Worm (Caenorhabditis elegans) whole organism, L3 larva: ENCODE data around the gene C55A6.6.
A peak's percentile ranks its signal among the peaks of the same experiment; 100 is the strongest.

Experiments
- R02D3.7 ChIP-seq: fragments of 150-350 bp; optimal IDR thresholded peaks from 2 replicates; lab custom pipeline; 2014; ENCODE audit warnings: missing biosample characterization, missing genetic modification characterization
- ZK546.5 ChIP-seq: sonication (generic microtip); optimal IDR thresholded peaks from 2 replicates; lab custom pipeline; 2017; ENCODE audit warnings: missing biosample characterization, missing genetic modification characterization
- aly-2 ChIP-seq: fragments of 150-350 bp; optimal IDR thresholded peaks from 2 replicates; lab custom pipeline; 2014; ENCODE audit warnings: missing biosample characterization, missing genetic modification characterization
- ama-1 ChIP-seq: fragments of 150-350 bp; optimal IDR thresholded peaks from 2 replicates; lab custom pipeline; 2018
- ceh-16 ChIP-seq: sonication (generic microtip); optimal IDR thresholded peaks from 2 replicates; lab custom pipeline; 2017; ENCODE audit warnings: missing biosample characterization, missing genetic modification characterization
- ceh-28 ChIP-seq: fragments of 150-350 bp; optimal IDR thresholded peaks from 2 replicates; lab custom pipeline; 2014; ENCODE audit warnings: missing biosample characterization, missing genetic modification reagents, missing genetic modification characterization
- ceh-82 ChIP-seq: fragments of 150-350 bp; optimal IDR thresholded peaks from 2 replicates; lab custom pipeline; 2014; ENCODE audit warnings: missing biosample characterization, missing genetic modification characterization
- ceh-9 ChIP-seq: sonication (generic microtip); optimal IDR thresholded peaks from 2 replicates; lab custom pipeline; 2018; ENCODE audit warnings: missing biosample characterization, missing genetic modification characterization
- daf-12 ChIP-seq: fragments of 150-350 bp; optimal IDR thresholded peaks from 2 replicates; lab custom pipeline; 2014; ENCODE audit warnings: missing biosample characterization, missing genetic modification reagents, missing genetic modification characterization
- egl-27 ChIP-seq: sonication (generic microtip); optimal IDR thresholded peaks from 4 replicates; lab custom pipeline; 2017; ENCODE audit warnings: missing biosample characterization, missing genetic modification reagents, missing genetic modification characterization
- egl-5 ChIP-seq: fragments of 150-350 bp; optimal IDR thresholded peaks from 2 replicates; lab custom pipeline; 2017; ENCODE audit warnings: missing biosample characterization, missing genetic modification reagents, missing genetic modification characterization, inconsistent platforms
- elt-2 ChIP-seq: sonication (generic microtip); optimal IDR thresholded peaks from 2 replicates; lab custom pipeline; 2016; ENCODE audit warnings: missing genetic modification reagents, mild to moderate bottlenecking, missing genetic modification characterization, missing compliant biosample characterization
- elt-3 ChIP-seq, 3 experiments: fragments of 150-350 bp in 1 of 3; sonication (generic microtip) in 2 of 3; optimal IDR thresholded peaks; 2 replicates in 2 of 3; 4 replicates in 1 of 3; lab custom pipeline; 2014 to 2017; ENCODE audit warnings: missing biosample characterization in 3 of 3, missing genetic modification characterization in 3 of 3
- eor-1 ChIP-seq, 2 experiments: fragments of 150-350 bp; optimal IDR thresholded peaks; 2 replicates each; lab custom pipeline; 2014 to 2018; ENCODE audit warnings: missing biosample characterization in 2 of 2, missing genetic modification characterization in 2 of 2
- fkh-10 ChIP-seq: sonication (generic microtip); optimal IDR thresholded peaks from 2 replicates; lab custom pipeline; 2017; ENCODE audit warnings: missing biosample characterization, missing genetic modification reagents, missing genetic modification characterization
- fkh-2 ChIP-seq: fragments of 150-350 bp; optimal IDR thresholded peaks from 2 replicates; lab custom pipeline; 2014; ENCODE audit warnings: missing biosample characterization, missing genetic modification reagents, missing genetic modification characterization
- fos-1 ChIP-seq: fragments of 150-350 bp; optimal IDR thresholded peaks from 2 replicates; lab custom pipeline; 2014; ENCODE audit warnings: missing biosample characterization, missing genetic modification characterization
- hmg-11 ChIP-seq: sonication (generic microtip); optimal IDR thresholded peaks from 2 replicates; lab custom pipeline; 2016; ENCODE audit warnings: missing genetic modification characterization, missing compliant biosample characterization
- jun-1 ChIP-seq: fragments of 150-350 bp; optimal IDR thresholded peaks from 2 replicates; lab custom pipeline; 2014; ENCODE audit warnings: missing biosample characterization, missing genetic modification reagents, missing genetic modification characterization
- lin-15B ChIP-seq: fragments of 150-350 bp; optimal IDR thresholded peaks from 2 replicates; lab custom pipeline; 2014; ENCODE audit warnings: missing biosample characterization, missing genetic modification characterization
- lin-39 ChIP-seq: fragments of 150-350 bp; optimal IDR thresholded peaks from 2 replicates; lab custom pipeline; 2018; ENCODE audit warnings: missing biosample characterization, missing genetic modification reagents, missing genetic modification characterization
- lsy-12 ChIP-seq: sonication (generic microtip); optimal IDR thresholded peaks from 2 replicates; lab custom pipeline; 2016; ENCODE audit warnings: mild to moderate bottlenecking, missing genetic modification characterization, missing compliant biosample characterization
- mdl-1 ChIP-seq: fragments of 150-350 bp; optimal IDR thresholded peaks from 2 replicates; lab custom pipeline; 2014; ENCODE audit warnings: missing biosample characterization, missing genetic modification characterization
- mml-1 ChIP-seq: fragments of 150-350 bp; sonication (generic microtip); optimal IDR thresholded peaks from 3 replicates; lab custom pipeline; 2014; ENCODE audit warnings: missing biosample characterization, missing genetic modification characterization
- nfya-1 ChIP-seq: sonication (generic microtip); optimal IDR thresholded peaks from 2 replicates; lab custom pipeline; 2017; ENCODE audit warnings: missing genetic modification characterization, mild to moderate bottlenecking, missing compliant biosample characterization, antibody characterized with exemption, moderate library complexity; ENCODE audit not compliant: insufficient read depth
- nhr-11 ChIP-seq: fragments of 150-350 bp; optimal IDR thresholded peaks from 2 replicates; lab custom pipeline; 2014; ENCODE audit warnings: missing biosample characterization, missing genetic modification characterization
- nhr-12 ChIP-seq: fragments of 150-350 bp; optimal IDR thresholded peaks from 2 replicates; lab custom pipeline; 2014; ENCODE audit warnings: missing biosample characterization, missing genetic modification characterization
- nhr-23 ChIP-seq: fragments of 150-350 bp; optimal IDR thresholded peaks from 2 replicates; lab custom pipeline; 2014; ENCODE audit warnings: missing biosample characterization, missing genetic modification reagents, missing genetic modification characterization
- nhr-237 ChIP-seq: fragments of 150-350 bp; optimal IDR thresholded peaks from 2 replicates; lab custom pipeline; 2014; ENCODE audit warnings: missing biosample characterization, missing genetic modification characterization
- nhr-25 ChIP-seq: sonication (generic microtip); optimal IDR thresholded peaks from 2 replicates; lab custom pipeline; 2017; ENCODE audit warnings: missing biosample characterization, missing genetic modification characterization
- nhr-28 ChIP-seq: fragments of 150-350 bp; optimal IDR thresholded peaks from 2 replicates; lab custom pipeline; 2014; ENCODE audit warnings: missing biosample characterization, missing genetic modification characterization
- nhr-43 ChIP-seq: sonication (generic microtip); optimal IDR thresholded peaks from 2 replicates; lab custom pipeline; 2016; ENCODE audit warnings: mild to moderate bottlenecking, missing genetic modification characterization, missing compliant biosample characterization; ENCODE audit not compliant: poor library complexity, severe bottlenecking
- nhr-67 ChIP-seq: fragments of 150-350 bp; optimal IDR thresholded peaks from 2 replicates; lab custom pipeline; 2014; ENCODE audit warnings: missing biosample characterization, missing genetic modification characterization
- nhr-77 ChIP-seq: fragments of 150-350 bp; optimal IDR thresholded peaks from 2 replicates; lab custom pipeline; 2014; ENCODE audit warnings: missing biosample characterization, missing genetic modification characterization
- pha-4 ChIP-seq: fragments of 150-350 bp; optimal IDR thresholded peaks from 2 replicates; lab custom pipeline; 2014; ENCODE audit warnings: missing biosample characterization, missing genetic modification reagents, missing genetic modification characterization
- pqm-1 ChIP-seq: fragments of 150-350 bp; optimal IDR thresholded peaks from 2 replicates; lab custom pipeline; 2017; ENCODE audit warnings: missing biosample characterization, missing genetic modification characterization, inconsistent platforms
- sea-2 ChIP-seq: fragments of 150-350 bp; sonication (generic microtip); optimal IDR thresholded peaks from 4 replicates; lab custom pipeline; 2014; ENCODE audit warnings: missing biosample characterization, missing genetic modification reagents, missing genetic modification characterization
- skn-1 ChIP-seq: fragments of 150-350 bp; optimal IDR thresholded peaks from 2 replicates; lab custom pipeline; 2014; ENCODE audit warnings: missing biosample characterization, missing genetic modification characterization
- snpc-4 ChIP-seq: fragments of 150-350 bp; optimal IDR thresholded peaks from 2 replicates; lab custom pipeline; 2014; ENCODE audit warnings: missing biosample characterization, missing genetic modification characterization
- tbx-2 ChIP-seq: sonication (generic microtip); optimal IDR thresholded peaks from 2 replicates; lab custom pipeline; 2016; ENCODE audit warnings: mild to moderate bottlenecking, missing genetic modification characterization, missing compliant biosample characterization
- unc-62 ChIP-seq: fragments of 150-350 bp; sonication (generic microtip); optimal IDR thresholded peaks from 4 replicates; lab custom pipeline; 2014; ENCODE audit warnings: missing biosample characterization, missing genetic modification reagents, missing genetic modification characterization
- zag-1 ChIP-seq: fragments of 150-350 bp; optimal IDR thresholded peaks from 2 replicates; lab custom pipeline; 2014; ENCODE audit warnings: missing biosample characterization, missing genetic modification characterization
- ztf-11 ChIP-seq: fragments of 150-350 bp; optimal IDR thresholded peaks from 2 replicates; lab custom pipeline; 2014; ENCODE audit warnings: missing biosample characterization, missing genetic modification characterization
- ztf-4 ChIP-seq: fragments of 150-350 bp; optimal IDR thresholded peaks from 2 replicates; lab custom pipeline; 2014; ENCODE audit warnings: missing biosample characterization, missing genetic modification characterization

C55A6.6 gene

DNA sequence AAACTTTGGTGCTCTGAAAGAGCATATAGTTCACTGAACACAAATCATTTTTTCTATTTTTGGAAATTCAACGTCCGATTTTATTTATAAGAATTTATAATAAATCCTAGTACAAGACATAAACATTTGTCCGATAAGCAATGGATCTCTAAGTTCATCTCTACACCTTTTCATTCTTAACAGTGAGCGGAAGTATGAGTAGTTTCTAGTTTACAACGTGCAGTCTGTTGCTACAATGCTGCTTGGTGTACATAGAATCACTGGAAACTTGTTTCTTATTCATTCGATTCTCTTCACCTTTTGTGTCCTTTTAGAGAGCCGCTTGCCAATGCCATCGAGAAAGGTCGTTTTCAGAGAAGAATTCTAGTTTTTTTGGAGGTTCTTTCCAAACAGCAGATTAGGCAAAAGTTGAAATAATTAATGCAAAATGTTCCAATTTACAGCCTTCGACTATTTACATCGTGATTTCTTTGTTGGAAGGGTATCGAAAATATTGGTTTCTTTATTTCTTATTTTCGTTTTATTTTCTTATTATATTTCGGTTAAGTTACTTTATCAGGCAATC, 12.5 kb upstream of the C55A6.6 start:
- TF ChIP-seq nhr-25 (tag; lab: Kevin White, UChicago) (peak; percentile 65), snpc-4 (tag; lab: Kevin White, UChicago) (no peak), mdl-1 (tag; lab: Kevin White, UChicago) (no peak), nhr-12 (tag; lab: Kevin White, UChicago) (no peak)

DNA sequence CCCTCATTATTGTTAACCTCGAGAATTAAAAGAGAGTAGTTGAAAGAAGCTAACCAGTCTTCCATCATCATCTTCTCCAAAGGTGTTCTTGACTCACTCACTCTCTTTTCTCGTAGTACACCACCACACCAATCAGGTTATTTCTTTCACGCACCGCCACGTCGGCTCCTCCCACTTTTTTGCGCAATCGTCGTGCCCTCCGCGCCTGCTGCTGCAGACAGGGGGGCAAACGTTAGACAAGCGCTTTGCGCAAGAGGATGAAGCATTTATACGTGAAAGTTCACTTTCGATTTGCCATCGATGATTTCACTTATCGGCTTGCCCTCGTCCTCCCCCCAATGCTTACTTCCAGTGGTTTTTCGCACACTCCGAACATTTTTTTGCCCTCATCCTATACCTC, 10.8 kb upstream of the C55A6.6 start:
- TF ChIP-seq eor-1 (tag; optimal IDR thresholded peaks at IDR 0.05; lab: Kevin White, UChicago) (no peak), nhr-25 (tag; lab: Kevin White, UChicago) (peak; percentile 73), nfya-1 (tag; lab: Kevin White, UChicago) (peak; percentile 61), skn-1 (tag; lab: Kevin White, UChicago) (no peak), nhr-11 (tag; lab: Kevin White, UChicago) (no peak)

DNA sequence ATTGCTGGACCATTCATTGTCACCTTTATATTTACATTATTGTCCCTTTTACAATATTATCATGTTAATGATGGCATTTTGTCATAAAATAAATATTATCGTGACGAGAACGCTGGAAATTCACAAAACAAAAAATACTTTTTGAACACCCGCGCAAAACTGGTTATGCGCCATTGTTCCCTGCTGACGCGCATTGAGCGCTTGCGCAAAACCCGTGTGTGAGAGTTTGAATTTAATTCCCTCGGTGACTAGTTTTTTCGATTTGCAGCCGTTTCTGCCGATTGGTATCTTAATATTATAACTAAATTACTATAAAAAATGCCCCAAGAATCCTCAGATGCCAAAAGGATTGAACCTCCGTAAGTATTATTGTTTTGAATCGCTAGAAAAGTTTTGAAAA, 6.9 kb upstream of the C55A6.6 start, which contains the start of gene pafo-1:
Gene pafo-1 (plus strand): TSS at position 256 of the 400 bp plus-strand sequence.
- TF ChIP-seq nhr-11 (tag; lab: Kevin White, UChicago) (no peak), daf-12 (no peak), nhr-25 (tag; lab: Kevin White, UChicago) (peak; percentile 66), R02D3.7 (peak; percentile 77), snpc-4 (tag; lab: Kevin White, UChicago) (peak; percentile 70), ZK546.5 (tag; lab: Kevin White, UChicago) (no peak), fos-1 (tag; lab: Kevin White, UChicago) (no peak), nhr-12 (tag; lab: Kevin White, UChicago) (no peak), nfya-1 (tag; lab: Kevin White, UChicago) (peak; percentile 85), nhr-43 (tag; lab: Kevin White, UChicago) (peak; percentile 89), ceh-9 (tag; lab: Kevin White, UChicago) (no peak), egl-27 (tag; lab: Kevin White, UChicago) (peak; percentile 26), pqm-1 (peak; percentile 23), ceh-82 (peak; percentile 67), tbx-2 (tag; lab: Kevin White, UChicago) (peak; percentile 79), lin-39 (tag; lab: Kevin White, UChicago) (peak; percentile 74), ama-1 (lab: Kevin White, UChicago) (no peak), ceh-16 (tag; lab: Kevin White, UChicago) (peak; percentile 26), jun-1 (tag; lab: Kevin White, UChicago) (peak; percentile 86), mdl-1 (tag; lab: Kevin White, UChicago) (no peak), elt-2 (tag; lab: Kevin White, UChicago) (peak; percentile 52), nhr-28 (tag; lab: Kevin White, UChicago) (no peak), nhr-77 (no peak), zag-1 (peak; percentile 19), skn-1 (tag; lab: Kevin White, UChicago) (peak; percentile 74), lsy-12 (tag; lab: Kevin White, UChicago) (peak; percentile 79), nhr-23 (tag; lab: Kevin White, UChicago) (peak; percentile 80), ztf-4 (tag; lab: Kevin White, UChicago) (no peak), unc-62 (GFP tag; lab: Kevin White, UChicago) (no peak), lin-15B (tag; lab: Kevin White, UChicago) (peak; percentile 87), fkh-2 (no peak), egl-5 (tag; lab: Kevin White, UChicago) (no peak), aly-2 (tag; lab: Kevin White, UChicago) (peak; percentile 73), hmg-11 (tag; lab: Kevin White, UChicago) (no peak), ztf-11 (tag; lab: Kevin White, UChicago) (no peak), mml-1 (tag; lab: Kevin White, UChicago) (no peak), elt-3 (tag; optimal IDR thresholded peaks at IDR 0.05; lab: Kevin White, UChicago) (no peak), nhr-237 (tag; lab: Kevin White, UChicago) (no peak), fkh-10 (GFP tag; lab: Kevin White, UChicago) (peak; percentile 30), eor-1 (tag; optimal IDR thresholded peaks at IDR 0.05; lab: Kevin White, UChicago) (no peak), pha-4 (tag; lab: Kevin White, UChicago) (peak; percentile 90), ceh-28 (tag; lab: Kevin White, UChicago) (peak; percentile 61), nhr-67 (no peak), sea-2 (GFP tag; lab: Kevin White, UChicago) (no peak)
